ENCODE assay signal across 1 worm cellular context in the genomic region with DNA sequence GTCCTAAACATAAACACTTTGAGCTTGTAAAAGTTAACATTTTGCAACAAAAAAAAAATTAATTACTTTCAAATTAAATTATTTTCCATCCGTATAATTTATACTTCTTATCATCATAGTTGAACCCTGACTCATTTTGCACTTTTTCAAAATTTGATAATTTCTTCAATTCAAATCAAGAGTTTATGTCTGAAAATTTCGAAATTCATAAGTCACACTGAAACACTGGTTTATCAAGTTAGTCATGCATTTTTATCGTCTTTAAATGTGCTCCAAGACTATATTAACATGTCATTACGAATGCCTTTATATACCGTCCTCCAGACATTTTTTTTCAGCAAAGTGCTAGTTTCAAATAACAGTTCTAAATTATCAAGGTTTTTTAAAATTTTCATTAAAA.
A peak's percentile ranks its signal among the peaks of the same experiment; 100 is the strongest.
TF ChIP-seq lines count a peak whose summit lies in the region.

No protein-coding gene starts in this region.

TF ChIP-seq in whole organism, L4 larva, 104 proteins besides CTCF, POLR2A, EP300 and RAD21 (continued from another document):
- peak; percentile 43 for TF ChIP-seq dve-1 (tag; optimal IDR thresholded peaks at IDR 0.05; lab: Kevin White, UChicago; ENCODE audit: insufficient read depth)
- TF ChIP-seq unc-39 (tag; optimal IDR thresholded peaks at IDR 0.05; lab: Kevin White, UChicago), result no peak
- TF ChIP-seq egl-43 (GFP tag; IDR thresholded peaks at IDR 0.05; lab: Robert Waterston, UW), result no peak
- peak; percentile 81 for TF ChIP-seq nhr-28 (tag; optimal IDR thresholded peaks at IDR 0.05; lab: Kevin White, UChicago)
- peak; percentile 80 for TF ChIP-seq dmd-6 (GFP tag; IDR thresholded peaks at IDR 0.05; lab: Robert Waterston, UW)
- TF ChIP-seq F10B5.3 (tag; optimal IDR thresholded peaks at IDR 0.05; lab: Kevin White, UChicago), result no peak
- no peak for TF ChIP-seq ztf-11 (tag; optimal IDR thresholded peaks at IDR 0.05; lab: Kevin White, UChicago)
- no peak for TF ChIP-seq T20F7.1 (GFP tag; optimal IDR thresholded peaks at IDR 0.05; lab: Kevin White, UChicago)
- no peak for TF ChIP-seq ceh-20 (GFP tag; IDR thresholded peaks at IDR 0.05; lab: Robert Waterston, UW)
- TF ChIP-seq ceh-28 (tag; optimal IDR thresholded peaks at IDR 0.05; lab: Kevin White, UChicago), result no peak
- TF ChIP-seq lim-7 (GFP tag; IDR thresholded peaks at IDR 0.05; lab: Robert Waterston, UW), result no peak
- TF ChIP-seq hmg-1.1 (GFP tag; IDR thresholded peaks at IDR 0.05; lab: Robert Waterston, UW), result no peak
TF ChIP-seq in whole organism, L4 larva: peak in this region for 9.
